Fruit fly (Drosophila melanogaster): ENCODE measurements around the gene CG11378.

The CG11378 gene

DNA sequence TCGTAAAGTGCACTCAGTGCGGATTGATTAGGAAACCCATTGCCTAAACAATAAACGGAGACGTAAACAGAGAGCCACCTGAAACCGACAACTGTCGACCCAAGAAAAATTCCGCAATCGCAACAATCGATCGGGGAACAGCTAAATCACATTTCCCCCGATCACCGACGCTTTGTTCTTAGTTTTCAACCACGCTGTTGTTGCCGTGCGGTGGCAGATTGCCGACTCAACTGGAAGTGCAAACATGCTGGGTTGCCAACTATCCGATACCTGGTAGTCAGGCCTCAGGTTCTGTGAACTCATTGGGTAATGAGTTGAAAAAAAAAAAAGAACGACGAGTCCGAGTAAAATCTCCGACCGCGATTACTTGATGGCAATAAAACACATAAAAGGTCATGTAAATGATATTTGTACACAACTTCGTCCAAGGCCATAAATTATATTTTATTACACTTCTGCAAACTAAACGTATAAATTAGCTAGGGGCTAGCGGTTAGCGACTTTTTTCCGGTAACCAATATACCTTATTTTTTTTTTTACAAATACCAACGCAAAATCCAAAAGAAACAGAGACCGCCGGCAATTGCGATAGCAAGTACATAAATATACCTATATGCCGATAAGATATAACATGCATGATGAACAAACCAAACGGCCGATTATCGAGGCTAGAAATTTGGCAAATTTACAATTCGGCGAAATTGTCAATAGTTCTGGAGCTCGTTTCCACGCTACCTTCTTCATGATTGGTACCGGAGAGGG is at the start of gene CG11378:
Gene CG11378, plus strand, starts transcription at position 712 of the 762 bp plus-strand sequence.
- no peak for TF ChIP-seq CG13204 (GFP tag; optimal IDR thresholded peaks at IDR 0.05)
- no peak for TF ChIP-seq Snoo (tag; optimal IDR thresholded peaks at IDR 0.05)
- no peak for TF ChIP-seq CG34367 (tag; optimal IDR thresholded peaks at IDR 0.05)
- TF ChIP-seq EcR (GFP tag; optimal IDR thresholded peaks at IDR 0.05), result no peak
- TF ChIP-seq CG4496 (GFP tag; IDR thresholded peaks at IDR 0.05), result no peak
- TF ChIP-seq Ets98B (GFP tag; IDR thresholded peaks at IDR 0.05), result no peak
- no peak for TF ChIP-seq CG10348 (GFP tag; IDR thresholded peaks at IDR 0.05)
- TF ChIP-seq CG12605 (GFP tag; IDR thresholded peaks at IDR 0.05), result no peak
- no peak for TF ChIP-seq Pif1A (GFP tag; optimal IDR thresholded peaks at IDR 0.05)
- TF ChIP-seq CG15710 (tag; optimal IDR thresholded peaks at IDR 0.05), result no peak
- no peak for TF ChIP-seq CG8159 (tag; optimal IDR thresholded peaks at IDR 0.05)
- no peak for TF ChIP-seq gl (tag; optimal IDR thresholded peaks at IDR 0.05)
- TF ChIP-seq D1 (tag; optimal IDR thresholded peaks at IDR 0.05), result no peak
- no peak for TF ChIP-seq CG8301 (tag; optimal IDR thresholded peaks at IDR 0.05)
- TF ChIP-seq CG9948 (tag; optimal IDR thresholded peaks at IDR 0.05), result no peak
- no peak for TF ChIP-seq rn (GFP tag; IDR thresholded peaks at IDR 0.05)
- TF ChIP-seq CG32121 (GFP tag; IDR thresholded peaks at IDR 0.05), result no peak

dm6 chrX:1120896-1121295 is 49.7 kb upstream of the CG11378 start:
- 0 out of 3 replicates have a peak, but pooled peaks have one; percentile 13 for TF ChIP-seq fd96Ca (GFP tag; IDR thresholded peaks at IDR 0.05)
- TF ChIP-seq CG8159 (tag; optimal IDR thresholded peaks at IDR 0.05), result no peak
- TF ChIP-seq rn (GFP tag; IDR thresholded peaks at IDR 0.05), result 0 out of 2 replicates have a peak, but pooled peaks have one; percentile 14
- peak; percentile 31 for TF ChIP-seq Pif1A (GFP tag; optimal IDR thresholded peaks at IDR 0.05)
- no peak for TF ChIP-seq CG14655 (GFP tag; optimal IDR thresholded peaks at IDR 0.05)
- TF ChIP-seq Pif1B (GFP tag; optimal IDR thresholded peaks at IDR 0.05), result peak; percentile 32
- no peak for TF ChIP-seq CG12605 (GFP tag; IDR thresholded peaks at IDR 0.05)
- TF ChIP-seq CG9948 (tag; optimal IDR thresholded peaks at IDR 0.05), result no peak
- TF ChIP-seq CG4496 (GFP tag; IDR thresholded peaks at IDR 0.05), result peak; percentile 58
- no peak for TF ChIP-seq Snoo (tag; optimal IDR thresholded peaks at IDR 0.05)
- TF ChIP-seq Ets98B (GFP tag; IDR thresholded peaks at IDR 0.05), result peak; percentile 71
- TF ChIP-seq CG32121 (GFP tag; IDR thresholded peaks at IDR 0.05), result peak; percentile 47; the same call in 1 of the 2 replicates
- TF ChIP-seq CG15710 (tag; optimal IDR thresholded peaks at IDR 0.05), result no peak

- TF ChIP-seq CG34367 (tag; optimal IDR thresholded peaks at IDR 0.05), result no peak
- no peak for TF ChIP-seq CG10348 (GFP tag; IDR thresholded peaks at IDR 0.05)
- peak; percentile 65 for TF ChIP-seq CG14655 (GFP tag; optimal IDR thresholded peaks at IDR 0.05)
- TF ChIP-seq fd96Ca (GFP tag; IDR thresholded peaks at IDR 0.05), result no peak
- TF ChIP-seq CG13204 (GFP tag; optimal IDR thresholded peaks at IDR 0.05), result no peak
- peak; percentile 17 for TF ChIP-seq CG8301 (tag; optimal IDR thresholded peaks at IDR 0.05)
- TF ChIP-seq Snoo (tag; optimal IDR thresholded peaks at IDR 0.05), result no peak
- TF ChIP-seq EcR (GFP tag; optimal IDR thresholded peaks at IDR 0.05), result no peak
- TF ChIP-seq CG12605 (GFP tag; IDR thresholded peaks at IDR 0.05), result 0 out of 2 replicates have a peak, but pooled peaks have one; percentile 10
- peak; percentile 32; the same call in 1 of the 2 replicates for TF ChIP-seq Ets98B (GFP tag; IDR thresholded peaks at IDR 0.05)
- no peak for TF ChIP-seq Pif1A (GFP tag; optimal IDR thresholded peaks at IDR 0.05)
- no peak for TF ChIP-seq Pif1B (GFP tag; optimal IDR thresholded peaks at IDR 0.05)
- TF ChIP-seq CG8159 (tag; optimal IDR thresholded peaks at IDR 0.05), result no peak
- TF ChIP-seq rn (GFP tag; IDR thresholded peaks at IDR 0.05), result no peak
- TF ChIP-seq CG32121 (GFP tag; IDR thresholded peaks at IDR 0.05), result peak; percentile 34; the same call in 1 of the 2 replicates
- TF ChIP-seq CG17806 (tag; optimal IDR thresholded peaks at IDR 0.05), result peak; percentile 19
- no peak for TF ChIP-seq CG15710 (tag; optimal IDR thresholded peaks at IDR 0.05)
- TF ChIP-seq gl (tag; optimal IDR thresholded peaks at IDR 0.05), result no peak
- no peak for TF ChIP-seq CG9948 (tag; optimal IDR thresholded peaks at IDR 0.05)
- no peak for TF ChIP-seq CG4496 (GFP tag; IDR thresholded peaks at IDR 0.05)
- no peak for TF ChIP-seq D1 (tag; optimal IDR thresholded peaks at IDR 0.05)
Measured at dm6 chrX:1123381-1123780, 47.2 kb upstream of the CG11378 start.

DNA sequence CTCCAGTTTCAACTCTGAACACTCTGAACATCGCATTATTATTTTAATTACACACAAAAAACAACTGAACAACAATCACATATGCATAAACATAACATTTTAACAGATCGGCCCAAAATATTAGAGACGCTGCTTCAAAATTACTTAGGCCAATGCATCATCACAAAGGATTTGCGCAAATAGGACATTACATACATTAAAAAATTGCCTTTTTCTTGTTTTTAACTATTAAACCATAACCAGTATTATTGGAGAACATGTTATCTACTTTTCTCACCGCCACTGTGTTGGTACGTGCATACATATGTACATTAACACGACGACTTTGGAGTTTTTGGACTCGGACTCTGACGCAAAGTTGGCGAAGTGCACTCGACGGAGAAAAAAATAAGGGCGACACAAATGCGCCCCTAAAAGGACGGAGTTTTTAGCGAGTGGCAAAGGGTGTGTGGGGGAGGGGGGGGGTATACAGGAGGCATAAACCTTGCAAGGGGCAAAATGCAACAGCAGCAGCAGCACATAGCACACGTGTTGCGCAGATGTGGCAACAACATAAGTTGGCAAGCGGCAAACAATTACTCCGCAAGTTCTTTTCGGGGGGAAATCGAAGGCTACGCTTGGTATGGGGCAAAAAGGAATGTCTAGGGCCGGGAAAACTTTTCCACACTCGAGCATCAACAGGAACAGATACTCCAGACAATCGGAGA is 40.9 kb upstream of the CG11378 start:
- TF ChIP-seq CG13204 (GFP tag; optimal IDR thresholded peaks at IDR 0.05) (peak; percentile 47), CG8301 (tag; optimal IDR thresholded peaks at IDR 0.05) (peak; percentile 83), fd96Ca (GFP tag; IDR thresholded peaks at IDR 0.05) (peak; percentile 89), CG34367 (tag; optimal IDR thresholded peaks at IDR 0.05) (peak; percentile 85), CG15710 (tag; optimal IDR thresholded peaks at IDR 0.05) (peak; percentile 88), Ets98B (GFP tag; IDR thresholded peaks at IDR 0.05) (peak; percentile 90), rn (GFP tag; IDR thresholded peaks at IDR 0.05) (peak; percentile 77), gl (tag; optimal IDR thresholded peaks at IDR 0.05) (peak; percentile 77), Pif1B (GFP tag; optimal IDR thresholded peaks at IDR 0.05) (peak; percentile 82), EcR (GFP tag; optimal IDR thresholded peaks at IDR 0.05) (no peak), CG32121 (GFP tag; IDR thresholded peaks at IDR 0.05) (peak; percentile 89), CG9948 (tag; optimal IDR thresholded peaks at IDR 0.05) (peak; percentile 84), CG14655 (GFP tag; optimal IDR thresholded peaks at IDR 0.05) (peak; percentile 84), CG8159 (tag; optimal IDR thresholded peaks at IDR 0.05) (peak; percentile 86), CG10348 (GFP tag; IDR thresholded peaks at IDR 0.05) (no peak), CG4496 (GFP tag; IDR thresholded peaks at IDR 0.05) (peak; percentile 94), CG12605 (GFP tag; IDR thresholded peaks at IDR 0.05) (peak; percentile 82), Snoo (tag; optimal IDR thresholded peaks at IDR 0.05) (peak; percentile 86), D1 (tag; optimal IDR thresholded peaks at IDR 0.05) (peak; percentile 16), CG17806 (tag; optimal IDR thresholded peaks at IDR 0.05) (peak; percentile 88), Pif1A (GFP tag; optimal IDR thresholded peaks at IDR 0.05) (peak; percentile 88)
